Worm (Caenorhabditis elegans) whole organism, late embryonic: ENCODE data around the gene nspc-18.

ENCODE experiments used
- C08G9.2 ChIP-seq: sonication (generic microtip); optimal IDR thresholded peaks from 2 replicates; lab custom pipeline; 2016; ENCODE audit warnings: mild to moderate bottlenecking, missing genetic modification characterization, moderate library complexity, missing compliant biosample characterization
- ama-1 ChIP-seq: fragments of 150-350 bp; optimal IDR thresholded peaks from 2 replicates; lab custom pipeline; 2014
- ceh-9 ChIP-seq: sonication (generic microtip); optimal IDR thresholded peaks from 2 replicates; lab custom pipeline; 2016; ENCODE audit warnings: mild to moderate bottlenecking, missing genetic modification characterization, inconsistent platforms, missing compliant biosample characterization
- dve-1 ChIP-seq: sonication (generic microtip); optimal IDR thresholded peaks from 2 replicates; lab custom pipeline; 2017; ENCODE audit warnings: antibody characterized with exemption, mild to moderate bottlenecking, missing genetic modification characterization, missing compliant biosample characterization
- fkh-6 ChIP-seq: sonication (generic microtip); optimal IDR thresholded peaks from 2 replicates; lab custom pipeline; 2016; ENCODE audit warnings: missing genetic modification characterization, missing compliant biosample characterization
- hlh-6 ChIP-seq: sonication (generic microtip); optimal IDR thresholded peaks from 2 replicates; lab custom pipeline; 2016; ENCODE audit warnings: missing genotype, missing genetic modification characterization, missing compliant biosample characterization
- lin-11 ChIP-seq: fragments of 200-800 bp; sonication (Bioruptor generic); optimal IDR thresholded peaks from 2 replicates; lab custom pipeline; 2018; ENCODE audit warnings: mild to moderate bottlenecking, missing genetic modification characterization, missing compliant biosample characterization
- nhr-11 ChIP-seq: fragments of 150-350 bp; optimal IDR thresholded peaks from 2 replicates; lab custom pipeline; 2014; ENCODE audit warnings: missing biosample characterization, missing genetic modification characterization
- pha-4 ChIP-seq: fragments of 150-350 bp; optimal IDR thresholded peaks from 2 replicates; lab custom pipeline; 2018; ENCODE audit warnings: missing biosample characterization, missing genetic modification reagents, missing genetic modification characterization
- pqm-1 ChIP-seq: sonication (generic microtip); optimal IDR thresholded peaks from 2 replicates; lab custom pipeline; 2016; ENCODE audit warnings: missing genetic modification characterization, missing compliant biosample characterization
- sox-4 ChIP-seq: sonication (generic microtip); optimal IDR thresholded peaks from 2 replicates; lab custom pipeline; 2017; ENCODE audit warnings: mild to moderate bottlenecking, missing genetic modification characterization, inconsistent platforms, missing compliant biosample characterization
- unc-55 ChIP-seq: sonication (generic microtip); optimal IDR thresholded peaks from 2 replicates; lab custom pipeline; 2017; ENCODE audit warnings: missing biosample characterization, missing genetic modification reagents, missing genetic modification characterization
- unc-86 ChIP-seq: sonication (generic microtip); optimal IDR thresholded peaks from 2 replicates; lab custom pipeline; 2016; ENCODE audit warnings: missing genetic modification characterization, missing compliant biosample characterization
- zip-5 ChIP-seq: sonication (generic microtip); optimal IDR thresholded peaks from 2 replicates; lab custom pipeline; 2016; ENCODE audit warnings: missing genetic modification characterization, missing compliant biosample characterization

DNA sequence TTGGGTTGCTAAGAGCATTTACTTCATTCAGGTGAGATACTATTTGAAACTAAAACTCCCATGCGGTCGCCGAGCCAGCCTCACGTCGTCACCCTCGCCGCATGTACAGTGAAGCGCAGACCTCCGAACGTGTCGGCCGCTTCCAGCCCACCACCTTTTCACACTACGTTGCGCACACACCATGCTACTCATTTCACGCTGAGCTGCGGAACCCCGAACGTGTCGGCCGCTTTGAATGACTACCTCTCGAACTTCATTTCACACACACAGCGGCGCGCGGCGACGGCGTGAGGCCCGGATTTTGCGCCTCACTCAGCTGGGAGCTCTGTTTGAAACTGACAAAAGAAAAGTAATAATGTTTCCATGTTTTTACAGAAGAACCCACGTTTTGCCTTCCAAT is 45.8 kb downstream of the nspc-18 start:
- no peak for TF ChIP-seq pqm-1 (tag; lab: Kevin White, UChicago)
- TF ChIP-seq unc-86 (tag; lab: Kevin White, UChicago), result no peak
- no peak for TF ChIP-seq zip-5
- TF ChIP-seq nhr-11 (tag; lab: Kevin White, UChicago), result no peak
- TF ChIP-seq ama-1, result no peak
- no peak for TF ChIP-seq dve-1 (tag; lab: Kevin White, UChicago)
- no peak for TF ChIP-seq lin-11 (tag; lab: Kevin White, UChicago)
- TF ChIP-seq pha-4 (tag; lab: Kevin White, UChicago), result no peak
- no peak for TF ChIP-seq C08G9.2 (tag; lab: Kevin White, UChicago)
- no peak for TF ChIP-seq ceh-9 (tag; lab: Kevin White, UChicago)
- no peak for TF ChIP-seq unc-55 (GFP tag; lab: Kevin White, UChicago)
- TF ChIP-seq sox-4 (tag; lab: Kevin White, UChicago), result no peak
- no peak for TF ChIP-seq hlh-6
- no peak for TF ChIP-seq fkh-6 (tag; lab: Kevin White, UChicago)
